Fruit fly (Drosophila melanogaster) whole organism, embryonic: ENCODE measurements around the gene sing.

ENCODE experiments used
- Atf-2 ChIP-seq: fragments of 200-800 bp; sonication (Bioruptor generic); optimal IDR thresholded peaks from 2 replicates; lab custom pipeline; 2016; ENCODE audit warnings: missing biosample characterization, missing genetic modification characterization
- Atf6 ChIP-seq: fragments of 200-800 bp; sonication (Bioruptor generic); IDR thresholded peaks from 2 replicates; pipeline ENCODE4 v1.3.6; 2022; ENCODE audit warnings: missing biosample characterization, missing genetic modification characterization
- B-H2 ChIP-seq: fragments of 200-800 bp; sonication (Bioruptor generic); optimal IDR thresholded peaks from 2 replicates; lab custom pipeline; 2018; ENCODE audit warnings: missing biosample characterization, mild to moderate bottlenecking, missing genetic modification characterization
- Bteb2 ChIP-seq: fragments of 200-800 bp; sonication (Bioruptor generic); optimal IDR thresholded peaks from 2 replicates; lab custom pipeline; 2016; ENCODE audit warnings: missing biosample characterization, missing genetic modification characterization
- CG11456 ChIP-seq: fragments of 200-800 bp; sonication (Bioruptor generic); IDR thresholded peaks from 3 replicates; pipeline ENCODE4 v1.3.6; 2022; ENCODE audit warnings: missing biosample characterization, missing genetic modification characterization
- CG11504 ChIP-seq: fragments of 200-800 bp; sonication (Bioruptor generic); optimal IDR thresholded peaks from 3 replicates; lab custom pipeline; 2019; ENCODE audit warnings: missing biosample characterization, mild to moderate bottlenecking, missing genetic modification characterization, moderate library complexity
- CG13424 ChIP-seq: fragments of 200-800 bp; sonication (Bioruptor generic); optimal IDR thresholded peaks from 2 replicates; lab custom pipeline; 2019; ENCODE audit warnings: missing biosample characterization, mild to moderate bottlenecking, missing genetic modification characterization, moderate library complexity
- CG14014 ChIP-seq: fragments of 200-800 bp; sonication (Bioruptor generic); IDR thresholded peaks from 2 replicates; pipeline ENCODE4 v1.3.6; 2022; ENCODE audit warnings: missing biosample characterization, missing genetic modification characterization
- CG15601 ChIP-seq: fragments of 200-800 bp; sonication (Bioruptor generic); optimal IDR thresholded peaks from 3 replicates; lab custom pipeline; 2019; ENCODE audit warnings: missing biosample characterization, mild to moderate bottlenecking, missing genetic modification characterization, moderate library complexity
- CG16779 ChIP-seq: fragments of 200-800 bp; sonication (Bioruptor generic); IDR thresholded peaks from 2 replicates; pipeline ENCODE4 v1.3.6; 2022; ENCODE audit warnings: missing biosample characterization, missing genetic modification characterization
- CG1792 ChIP-seq: fragments of 200-800 bp; sonication (Bioruptor generic); optimal IDR thresholded peaks from 2 replicates; lab custom pipeline; 2016; ENCODE audit warnings: missing biosample characterization, missing genetic modification characterization
- CG1832 ChIP-seq: fragments of 200-800 bp; sonication (Bioruptor generic); optimal IDR thresholded peaks from 2 replicates; lab custom pipeline; 2017; ENCODE audit warnings: missing biosample characterization, mild to moderate bottlenecking, missing genetic modification characterization, inconsistent platforms
- CG2889 ChIP-seq: fragments of 200-800 bp; sonication (Bioruptor generic); IDR thresholded peaks from 3 replicates; pipeline ENCODE4 v1.3.6; 2022; ENCODE audit warnings: missing biosample characterization, missing genetic modification characterization
- CG30403 ChIP-seq: fragments of 200-800 bp; sonication (Bioruptor generic); optimal IDR thresholded peaks from 3 replicates; lab custom pipeline; 2016; ENCODE audit warnings: missing biosample characterization, missing genetic modification characterization
- CG3163 ChIP-seq: fragments of 200-800 bp; sonication (Bioruptor generic); optimal IDR thresholded peaks from 3 replicates; lab custom pipeline; 2016; ENCODE audit warnings: missing biosample characterization, missing genetic modification characterization
- CG32772 ChIP-seq: fragments of 200-800 bp; sonication (Bioruptor generic); IDR thresholded peaks from 2 replicates; pipeline ENCODE4 v1.3.6; 2022; ENCODE audit warnings: missing biosample characterization, missing genetic modification characterization
- CG34422 ChIP-seq: fragments of 200-800 bp; sonication (Bioruptor generic); IDR thresholded peaks from 3 replicates; pipeline ENCODE4 v1.3.6; 2022; ENCODE audit warnings: missing biosample characterization, missing genetic modification characterization
- CG5180 ChIP-seq: fragments of 200-800 bp; sonication (Bioruptor generic); optimal IDR thresholded peaks from 3 replicates; lab custom pipeline; 2017; ENCODE audit warnings: missing biosample characterization, missing genetic modification characterization, mild to moderate bottlenecking, moderate library complexity, missing genetic modification reagents
- CG6683 ChIP-seq: fragments of 200-800 bp; sonication (Bioruptor generic); optimal IDR thresholded peaks from 2 replicates; lab custom pipeline; 2017; ENCODE audit warnings: missing biosample characterization, mild to moderate bottlenecking, missing genetic modification characterization, missing genetic modification reagents
- CG6813 ChIP-seq: fragments of 200-800 bp; sonication (Bioruptor generic); optimal IDR thresholded peaks from 2 replicates; lab custom pipeline; 2017; ENCODE audit warnings: missing biosample characterization, missing genetic modification characterization, mild to moderate bottlenecking, moderate library complexity, missing genetic modification reagents
- CG6854 ChIP-seq: fragments of 200-800 bp; sonication (Bioruptor generic); optimal IDR thresholded peaks from 3 replicates; lab custom pipeline; 2017; ENCODE audit warnings: missing biosample characterization, mild to moderate bottlenecking, missing genetic modification characterization
- CG9932 ChIP-seq: fragments of 200-800 bp; sonication (Bioruptor generic); IDR thresholded peaks from 2 replicates; pipeline ENCODE4 v1.3.6; 2022; ENCODE audit warnings: missing biosample characterization, missing genetic modification characterization
- CHES-1-like ChIP-seq: fragments of 200-800 bp; sonication (Bioruptor generic); optimal IDR thresholded peaks from 2 replicates; lab custom pipeline; 2016; ENCODE audit warnings: missing biosample characterization, missing genetic modification characterization
- Camta ChIP-seq: fragments of 200-800 bp; sonication (Bioruptor generic); optimal IDR thresholded peaks from 2 replicates; lab custom pipeline; 2016; ENCODE audit warnings: missing biosample characterization, missing genetic modification characterization
- H15 ChIP-seq: fragments of 200-800 bp; sonication (Bioruptor generic); IDR thresholded peaks from 3 replicates; pipeline ENCODE4 v1.3.6; 2022; ENCODE audit warnings: missing biosample characterization, missing genetic modification characterization
- Hsf ChIP-seq: fragments of 200-800 bp; sonication (Bioruptor generic); optimal IDR thresholded peaks from 3 replicates; lab custom pipeline; 2016; ENCODE audit warnings: missing biosample characterization, missing genetic modification characterization
- Mrtf ChIP-seq: fragments of 200-800 bp; sonication (Bioruptor generic); IDR thresholded peaks from 3 replicates; pipeline ENCODE4 v1.3.6; 2022; ENCODE audit warnings: missing biosample characterization, missing genetic modification characterization
- Myb ChIP-seq: fragments of 200-800 bp; sonication (Bioruptor generic); optimal IDR thresholded peaks from 2 replicates; lab custom pipeline; 2016; ENCODE audit warnings: missing biosample characterization, missing genetic modification characterization
- Ptx1 ChIP-seq: fragments of 200-800 bp; sonication (Bioruptor generic); IDR thresholded peaks from 2 replicates; pipeline ENCODE4 v1.3.6; 2022; ENCODE audit warnings: missing biosample characterization, missing genetic modification characterization
- Ravus ChIP-seq: fragments of 200-800 bp; sonication (Bioruptor generic); IDR thresholded peaks from 2 replicates; pipeline ENCODE4 v1.3.6; 2022; ENCODE audit warnings: missing biosample characterization, missing genetic modification characterization
- Six4 ChIP-seq: fragments of 200-800 bp; sonication (Bioruptor generic); optimal IDR thresholded peaks from 2 replicates; lab custom pipeline; 2016; ENCODE audit warnings: missing biosample characterization, missing genetic modification characterization
- Vsx1 ChIP-seq: fragments of 200-800 bp; sonication (Bioruptor generic); optimal IDR thresholded peaks from 2 replicates; lab custom pipeline; 2017; ENCODE audit warnings: missing biosample characterization, mild to moderate bottlenecking, missing genetic modification characterization, missing genetic modification reagents
- YL-1 ChIP-seq: fragments of 200-800 bp; sonication (Bioruptor generic); optimal IDR thresholded peaks from 3 replicates; lab custom pipeline; 2017; ENCODE audit warnings: missing biosample characterization, mild to moderate bottlenecking, missing genetic modification characterization
- ara ChIP-seq: fragments of 200-800 bp; sonication (Bioruptor generic); IDR thresholded peaks from 2 replicates; pipeline ENCODE4 v1.3.6; 2022; ENCODE audit warnings: missing biosample characterization, missing genetic modification characterization
- bsh ChIP-seq, 2 experiments: fragments of 200-800 bp; sonication (Bioruptor generic); optimal IDR thresholded peaks; 2 replicates each; lab custom pipeline; 2017 to 2018; ENCODE audit warnings: mild to moderate bottlenecking in 2 of 2, missing biosample characterization in 2 of 2, missing genetic modification characterization in 2 of 2, moderate library complexity in 1 of 2
- cg ChIP-seq: fragments of 200-800 bp; sonication (Bioruptor generic); optimal IDR thresholded peaks from 3 replicates; lab custom pipeline; 2019; ENCODE audit warnings: missing biosample characterization, mild to moderate bottlenecking, missing genetic modification characterization, moderate library complexity
- dimm ChIP-seq: fragments of 200-800 bp; sonication (Bioruptor generic); IDR thresholded peaks from 2 replicates; pipeline ENCODE4 v1.3.6; 2022; ENCODE audit warnings: missing biosample characterization, missing genetic modification characterization
- eyg ChIP-seq: fragments of 200-800 bp; sonication (Bioruptor generic); optimal IDR thresholded peaks from 3 replicates; lab custom pipeline; 2016; ENCODE audit warnings: missing biosample characterization, missing genetic modification characterization
- fru ChIP-seq: fragments of >200 bp; optimal IDR thresholded peaks from 2 replicates; lab custom pipeline; 2017
- insv ChIP-seq, 2 experiments: fragments of 200-800 bp; sonication (Bioruptor generic); optimal IDR thresholded peaks; 3 replicates each; lab custom pipeline; 2016 to 2018; ENCODE audit warnings: missing biosample characterization in 2 of 2, missing genetic modification characterization in 2 of 2
- lmd ChIP-seq: fragments of 200-800 bp; sonication (Bioruptor generic); IDR thresholded peaks from 2 replicates; pipeline ENCODE4 v1.3.6; 2022; ENCODE audit warnings: missing biosample characterization, missing genetic modification characterization
- maf-S ChIP-seq: fragments of 200-800 bp; sonication (Bioruptor generic); optimal IDR thresholded peaks from 2 replicates; lab custom pipeline; 2016; ENCODE audit warnings: missing biosample characterization, missing genetic modification characterization
- mirr ChIP-seq: fragments of 200-800 bp; sonication (Bioruptor generic); optimal IDR thresholded peaks from 3 replicates; lab custom pipeline; 2018; ENCODE audit warnings: missing biosample characterization, mild to moderate bottlenecking, missing genetic modification characterization
- pho ChIP-seq: fragments of 200-800 bp; sonication (Bioruptor generic); optimal IDR thresholded peaks from 2 replicates; lab custom pipeline; 2016; ENCODE audit warnings: missing biosample characterization, missing genetic modification characterization
- psq ChIP-seq: fragments of 200-800 bp; sonication (Bioruptor generic); optimal IDR thresholded peaks from 2 replicates; lab custom pipeline; 2017; ENCODE audit warnings: missing biosample characterization, missing genetic modification characterization
- sd ChIP-seq: fragments of 200-800 bp; sonication (Bioruptor generic); optimal IDR thresholded peaks from 3 replicates; lab custom pipeline; 2018; ENCODE audit warnings: missing biosample characterization, mild to moderate bottlenecking, missing genetic modification characterization, moderate library complexity
- sug ChIP-seq: fragments of 200-800 bp; optimal IDR thresholded peaks from 2 replicates; lab custom pipeline; 2019; ENCODE audit warnings: missing biosample characterization, mild to moderate bottlenecking, missing genetic modification characterization, moderate library complexity
- tgo ChIP-seq: fragments of 200-800 bp; sonication (Bioruptor generic); IDR thresholded peaks from 3 replicates; pipeline ENCODE4 v1.3.6; 2022; ENCODE audit warnings: missing biosample characterization, missing genetic modification characterization
- toy ChIP-seq: fragments of 200-800 bp; sonication (Bioruptor generic); IDR thresholded peaks from 2 replicates; pipeline ENCODE4 v1.3.6; 2022; ENCODE audit warnings: missing biosample characterization, missing genetic modification characterization

The sing gene

dm6 chrX:16648435-16648781, 30.7 kb upstream of the sing start (continued):
- TF ChIP-seq CG5180 (no peak), CG16779 (GFP tag; lab: Robert Waterston, UW) (no peak), Camta (GFP tag; lab: Kevin White, UChicago) (no peak), B-H2 (GFP tag; lab: Kevin White, UChicago) (no peak), CG30403 (no peak), Myb (no peak), Hsf (no peak), CHES-1-like (GFP tag; lab: Kevin White, UChicago) (no peak), insv (GFP tag; optimal IDR thresholded peaks at IDR 0.05; lab: Kevin White, UChicago) (peak in 1 of 2 experiments; percentile 71), CG6683 (GFP tag; lab: Kevin White, UChicago) (no peak), tgo (GFP tag; lab: Robert Waterston, UW) (no peak), bsh (GFP tag; optimal IDR thresholded peaks at IDR 0.05; lab: Kevin White, UChicago) (no peak), eyg (GFP tag; lab: Kevin White, UChicago) (no peak), CG2889 (GFP tag; lab: Robert Waterston, UW) (no peak), sd (tag; lab: Kevin White, UChicago) (peak; percentile 62), CG32772 (GFP tag; lab: Robert Waterston, UW) (0 out of 2 replicates have a peak, but pooled peaks have one; percentile 8), psq (GFP tag; lab: Kevin White, UChicago) (no peak), cg (GFP tag; lab: Kevin White, UChicago) (peak; percentile 56), sug (no peak), CG6813 (GFP tag; lab: Kevin White, UChicago) (no peak), Vsx1 (GFP tag; lab: Kevin White, UChicago) (no peak)
- TF ChIP-seq, all 482 proteins: peak for 7

DNA sequence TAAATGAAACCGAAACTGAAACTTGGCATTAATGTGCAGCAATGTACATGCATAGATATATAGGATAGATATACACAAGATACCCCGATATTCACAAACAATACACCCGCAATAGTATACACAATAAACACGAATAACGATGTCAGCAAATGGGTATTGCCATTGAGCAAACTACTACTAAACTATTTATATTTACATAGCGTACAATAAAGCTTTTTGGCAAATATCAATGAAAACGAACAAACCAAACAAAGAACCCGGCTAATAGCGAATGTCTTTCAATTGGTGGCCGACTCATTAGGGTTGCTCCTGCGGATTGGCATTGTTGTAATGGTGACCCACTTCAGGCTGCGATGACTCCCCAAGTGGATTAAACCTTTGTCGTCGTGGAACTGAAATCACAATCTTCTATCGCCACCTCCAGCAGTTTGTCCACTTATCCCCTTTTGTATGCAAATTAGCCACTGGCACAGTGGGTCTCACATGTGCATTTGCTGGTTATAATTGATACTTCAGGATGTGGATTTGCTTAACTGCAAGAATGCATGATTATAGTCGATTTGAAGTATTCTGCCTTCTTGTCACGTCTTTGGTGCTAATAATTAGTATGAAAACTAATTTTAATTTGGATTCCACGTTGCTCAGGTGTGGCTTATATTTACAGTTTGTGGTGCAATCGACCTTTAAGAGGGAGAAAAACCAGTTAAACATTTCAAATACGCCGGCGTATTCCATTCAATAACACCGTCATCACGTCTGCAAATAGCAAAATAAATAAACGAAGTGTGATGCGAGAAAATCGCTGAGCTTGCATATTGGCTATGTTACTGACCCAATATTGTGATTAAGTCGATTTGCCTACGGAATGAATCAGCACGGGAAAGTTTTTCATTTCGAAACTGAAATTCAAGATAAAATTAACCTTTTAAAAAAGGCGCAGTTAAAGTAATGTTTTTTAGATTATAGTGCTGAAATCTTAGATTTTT, 28.7 kb upstream of the sing start:
- TF ChIP-seq Bteb2 = no peak
- TF ChIP-seq CG15601 (tag; lab: Kevin White, UChicago) = peak; percentile 37
- TF ChIP-seq dimm = peak; percentile 56; the same call in 1 of the 2 replicates
- TF ChIP-seq ara = no peak
- peak; percentile 26 for TF ChIP-seq CG6854 (GFP tag; lab: Kevin White, UChicago)
- TF ChIP-seq maf-S (GFP tag; lab: Kevin White, UChicago) = no peak
- TF ChIP-seq CG11456 (GFP tag; lab: Robert Waterston, UW) = 0 out of 3 replicates have a peak, but pooled peaks have one; percentile 42
- peak; percentile 79 for TF ChIP-seq CG11504 (tag; lab: Kevin White, UChicago)
- TF ChIP-seq Ptx1 = peak; percentile 58
- TF ChIP-seq CG3163 (GFP tag; lab: Kevin White, UChicago) = no peak
- no peak for TF ChIP-seq pho
- TF ChIP-seq YL-1 (GFP tag; lab: Kevin White, UChicago) = no peak
- TF ChIP-seq Mrtf = peak; percentile 66
- TF ChIP-seq Ravus (GFP tag; lab: Robert Waterston, UW) = no peak
- TF ChIP-seq CG1832 = no peak
- TF ChIP-seq CG1792 = no peak
- peak; percentile 86 for TF ChIP-seq CG14014 (GFP tag; lab: Robert Waterston, UW)
- TF ChIP-seq toy = no peak
- 0 out of 2 replicates have a peak, but pooled peaks have one; percentile 23 for TF ChIP-seq lmd
- TF ChIP-seq CG9932 (GFP tag; lab: Robert Waterston, UW) = peak; percentile 34; the same call in 1 of the 2 replicates
- no peak for TF ChIP-seq Atf-2
- no peak for TF ChIP-seq CG13424 (tag; lab: Kevin White, UChicago)
- peak; percentile 60; the same call in 2 of the 3 replicates for TF ChIP-seq tgo (GFP tag; lab: Robert Waterston, UW)
- TF ChIP-seq Atf6 (GFP tag; lab: Robert Waterston, UW) = peak; percentile 81; the same call in 1 of the 2 replicates
- peak; percentile 64 for TF ChIP-seq H15 (GFP tag; lab: Robert Waterston, UW)
- peak; percentile 28 for TF ChIP-seq Hsf
- TF ChIP-seq CG34422 (GFP tag; lab: Robert Waterston, UW) = no peak
- no peak for TF ChIP-seq fru (lab: Kevin White, UChicago)
- TF ChIP-seq Six4 (GFP tag; lab: Kevin White, UChicago) = no peak
- TF ChIP-seq mirr (GFP tag; lab: Kevin White, UChicago) = no peak
